Fruit fly (Drosophila melanogaster): ENCODE results near the gene CG34107.

CG34107 gene

dm6 chr3R:10226132-10227023 lies 1.7 kb downstream of the CG34107 start:
- TF ChIP-seq pan (optimal IDR thresholded peaks at IDR 0.05) (no peak), EcR (GFP tag; optimal IDR thresholded peaks at IDR 0.05) (no peak), usp (GFP tag; optimal IDR thresholded peaks at IDR 0.05) (no peak), Dll (optimal IDR thresholded peaks at IDR 0.05) (no peak), psq (optimal IDR thresholded peaks at IDR 0.05) (no peak)

dm6 chr3R:10227990-10228389 lies 3.3 kb downstream of the CG34107 start:
- TF ChIP-seq pan (optimal IDR thresholded peaks at IDR 0.05) (no peak), Dll (optimal IDR thresholded peaks at IDR 0.05) (no peak), usp (GFP tag; optimal IDR thresholded peaks at IDR 0.05) (no peak), psq (optimal IDR thresholded peaks at IDR 0.05) (no peak), EcR (GFP tag; optimal IDR thresholded peaks at IDR 0.05) (no peak), CG8478 (optimal IDR thresholded peaks at IDR 0.05) (no peak)

- TF ChIP-seq Dll (optimal IDR thresholded peaks at IDR 0.05) (no peak), psq (optimal IDR thresholded peaks at IDR 0.05) (no peak), pan (optimal IDR thresholded peaks at IDR 0.05) (no peak), usp (GFP tag; optimal IDR thresholded peaks at IDR 0.05) (no peak), CG8478 (optimal IDR thresholded peaks at IDR 0.05) (no peak), EcR (GFP tag; optimal IDR thresholded peaks at IDR 0.05) (no peak)
These were observed 26.5 kb downstream of the CG34107 start, which contains the start of gene CG3999 for dm6 chr3R:10251218-10251617. TSS of gene CG3999 (plus strand) at chr3R:10251518.

- no peak for TF ChIP-seq usp (GFP tag; optimal IDR thresholded peaks at IDR 0.05)
- no peak for TF ChIP-seq EcR (GFP tag; optimal IDR thresholded peaks at IDR 0.05)
- no peak for TF ChIP-seq pan (optimal IDR thresholded peaks at IDR 0.05)
These were observed 27.1 kb downstream of the CG34107 start for dm6 chr3R:10251846-10252245.

dm6 chr3R:10261800-10262199 lies 37.1 kb downstream of the CG34107 start, which contains the start of the genes Sirt6 and pont:
TSS of gene Sirt6 (minus strand) at chr3R:10261849.
TSS of gene pont (plus strand) at chr3R:10262123.
- no peak for TF ChIP-seq psq (optimal IDR thresholded peaks at IDR 0.05)
- TF ChIP-seq EcR (GFP tag; optimal IDR thresholded peaks at IDR 0.05): no peak
- no peak for TF ChIP-seq CG8478 (optimal IDR thresholded peaks at IDR 0.05)
- no peak for TF ChIP-seq Dll (optimal IDR thresholded peaks at IDR 0.05)
- TF ChIP-seq pan (optimal IDR thresholded peaks at IDR 0.05): no peak
- TF ChIP-seq usp (GFP tag; optimal IDR thresholded peaks at IDR 0.05): no peak

dm6 chr3R:10263972-10264536 lies 39.3 kb downstream of the CG34107 start, which contains the start of gene Nuak:
TSS of gene Nuak (plus strand) at chr3R:10264306.
- no peak for TF ChIP-seq pan (optimal IDR thresholded peaks at IDR 0.05)

dm6 chr3R:10264601-10265421 lies 40.1 kb downstream of the CG34107 start:
- TF ChIP-seq pan (optimal IDR thresholded peaks at IDR 0.05) (no peak), CG8478 (optimal IDR thresholded peaks at IDR 0.05) (no peak), Dll (optimal IDR thresholded peaks at IDR 0.05) (peak; percentile 4), EcR (GFP tag; optimal IDR thresholded peaks at IDR 0.05) (no peak), usp (GFP tag; optimal IDR thresholded peaks at IDR 0.05) (no peak), psq (optimal IDR thresholded peaks at IDR 0.05) (no peak)

dm6 chr3R:10265552-10266137 lies 40.9 kb downstream of the CG34107 start:
- no peak for TF ChIP-seq Dll (optimal IDR thresholded peaks at IDR 0.05)
- TF ChIP-seq EcR (GFP tag; optimal IDR thresholded peaks at IDR 0.05): no peak
- TF ChIP-seq psq (optimal IDR thresholded peaks at IDR 0.05): no peak
- TF ChIP-seq pan (optimal IDR thresholded peaks at IDR 0.05): no peak
- no peak for TF ChIP-seq usp (GFP tag; optimal IDR thresholded peaks at IDR 0.05)
- no peak for TF ChIP-seq CG8478 (optimal IDR thresholded peaks at IDR 0.05)

dm6 chr3R:10266624-10267492 lies 42.1 kb downstream of the CG34107 start:
- TF ChIP-seq Dll (optimal IDR thresholded peaks at IDR 0.05) (no peak), EcR (GFP tag; optimal IDR thresholded peaks at IDR 0.05) (no peak), pan (optimal IDR thresholded peaks at IDR 0.05) (no peak), CG8478 (optimal IDR thresholded peaks at IDR 0.05) (no peak), usp (GFP tag; optimal IDR thresholded peaks at IDR 0.05) (no peak), psq (optimal IDR thresholded peaks at IDR 0.05) (no peak)

- no peak for TF ChIP-seq Dll (optimal IDR thresholded peaks at IDR 0.05)
- TF ChIP-seq psq (optimal IDR thresholded peaks at IDR 0.05): no peak
- no peak for TF ChIP-seq EcR (GFP tag; optimal IDR thresholded peaks at IDR 0.05)
- TF ChIP-seq CG8478 (optimal IDR thresholded peaks at IDR 0.05): no peak
- TF ChIP-seq pan (optimal IDR thresholded peaks at IDR 0.05): no peak
- no peak for TF ChIP-seq usp (GFP tag; optimal IDR thresholded peaks at IDR 0.05)
These were observed 43.6 kb downstream of the CG34107 start for dm6 chr3R:10268101-10268864.
